Worm (Caenorhabditis elegans) whole organism, L2 larva: Measurements from ENCODE around the gene serp-1.1.

Experiments used
- nhr-25 ChIP-seq: fragments of 150-350 bp; sonication (generic microtip); optimal IDR thresholded peaks from 3 replicates; lab custom pipeline; 2014; ENCODE audit warnings: missing biosample characterization, missing genetic modification characterization
- ztf-11 ChIP-seq: sonication (generic microtip); optimal IDR thresholded peaks from 2 replicates; lab custom pipeline; 2017; ENCODE audit warnings: missing biosample characterization, missing genetic modification characterization

- TF ChIP-seq ztf-11 (no peak), nhr-25 (no peak)
These were observed 43.1 kb downstream of the serp-1.1 start for ce11 chrX:15884478-15884877.
